Worm (Caenorhabditis elegans) whole organism, L1 larva: ENCODE measurements around the gene F41H8.2.

Experiments used
- ama-1 ChIP-seq: fragments of 150-350 bp; optimal IDR thresholded peaks from 2 replicates; lab custom pipeline; 2014
- egl-13 ChIP-seq: sonication (generic microtip); optimal IDR thresholded peaks from 2 replicates; lab custom pipeline; 2016; ENCODE audit warnings: missing genotype, missing genetic modification reagents, missing genetic modification characterization, missing compliant biosample characterization
- elt-3 ChIP-seq, 6 experiments: fragments of 150-350 bp in 1 of 6; sonication (generic microtip); optimal IDR thresholded peaks; 2 replicates each; lab custom pipeline; 2017 to 2018; ENCODE audit warnings: missing biosample characterization in 6 of 6, missing genetic modification characterization in 6 of 6, inconsistent platforms in 1 of 6
- fkh-8 ChIP-seq: sonication (generic microtip); optimal IDR thresholded peaks from 2 replicates; lab custom pipeline; 2016; ENCODE audit warnings: mild to moderate bottlenecking, missing genetic modification characterization, missing compliant biosample characterization
- fos-1 ChIP-seq: fragments of 150-350 bp; optimal IDR thresholded peaks from 2 replicates; lab custom pipeline; 2014; ENCODE audit warnings: missing biosample characterization, missing genetic modification characterization
- nhr-28 ChIP-seq: fragments of 150-350 bp; optimal IDR thresholded peaks from 2 replicates; lab custom pipeline; 2014; ENCODE audit warnings: missing biosample characterization, missing genetic modification characterization

DNA sequence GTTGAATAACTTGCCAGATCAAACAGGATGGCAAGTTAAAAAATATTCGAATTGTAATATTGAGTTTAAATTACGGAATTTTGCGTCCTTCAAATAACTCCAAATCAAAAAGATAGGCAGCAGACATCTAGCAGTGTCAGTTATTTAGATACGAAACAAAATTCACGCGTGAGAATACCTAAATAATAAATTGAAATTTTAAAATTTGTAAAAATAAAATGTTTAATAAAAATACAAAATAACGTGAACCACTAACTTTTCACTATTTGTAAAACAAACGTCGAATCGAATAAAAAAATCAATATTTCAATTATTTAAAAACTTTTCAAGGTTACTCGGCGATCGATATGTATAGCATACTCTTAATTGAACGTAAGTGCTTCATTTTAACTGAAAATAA is 49.7 kb downstream of the F41H8.2 start, which contains the start of gene T02B11.9:
- TF ChIP-seq elt-3 (tag; optimal IDR thresholded peaks at IDR 0.05; lab: Kevin White, UChicago) = no peak
- no peak for TF ChIP-seq fkh-8 (tag; lab: Kevin White, UChicago)
- TF ChIP-seq ama-1 (lab: Kevin White, UChicago) = no peak
- TF ChIP-seq egl-13 (tag; lab: Kevin White, UChicago) = no peak
- no peak for TF ChIP-seq nhr-28 (tag; lab: Kevin White, UChicago)
- no peak for TF ChIP-seq fos-1 (tag; lab: Kevin White, UChicago)
